Worm (Caenorhabditis elegans) whole organism, midembryonic: ENCODE data around the gene gcy-29.

ENCODE experiments used
- klf-2 ChIP-seq: fragments of 200-800 bp; sonication (Bioruptor generic); conservative IDR thresholded peaks from 2 replicates; pipeline ENCODE4 v1.3.6; 2022; ENCODE audit warnings: missing genetic modification reagents, missing genetic modification characterization, missing compliant biosample characterization
- med-1 ChIP-seq: sonication (generic microtip); optimal IDR thresholded peaks from 2 replicates; lab custom pipeline; 2017; ENCODE audit warnings: missing genetic modification characterization, mild to moderate bottlenecking, missing compliant biosample characterization, antibody characterized with exemption, missing genetic modification reagents; ENCODE audit not compliant: insufficient read depth
- ztf-23 ChIP-seq: fragments of 200-800 bp; sonication (Bioruptor generic); IDR thresholded peaks from 2 replicates; pipeline ENCODE4 v1.3.6; 2022; ENCODE audit warnings: missing genetic modification reagents, missing genetic modification characterization, missing compliant biosample characterization
- ztf-29 ChIP-seq: fragments of 200-800 bp; sonication (Bioruptor generic); IDR thresholded peaks from 2 replicates; pipeline ENCODE4 v1.3.6; 2022; ENCODE audit warnings: missing genetic modification reagents, missing genetic modification characterization, missing compliant biosample characterization

DNA sequence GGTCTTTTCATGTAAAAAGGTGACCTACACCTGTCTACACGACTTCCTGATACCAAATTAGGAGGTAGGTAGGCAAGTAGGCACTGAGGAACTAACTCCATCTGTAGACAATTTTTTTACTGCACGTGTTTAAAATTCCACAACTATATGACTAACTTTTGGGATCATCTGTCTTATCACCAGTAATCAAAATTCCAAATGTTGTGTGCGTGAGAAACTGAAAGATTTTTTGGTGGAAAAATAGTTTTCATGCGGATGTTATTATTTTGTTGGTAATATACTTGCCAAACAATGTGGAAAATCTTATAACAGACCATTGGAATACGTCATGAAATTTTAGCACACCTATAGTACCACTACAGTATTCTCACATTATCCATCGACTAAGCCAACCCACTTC, 37.4 kb downstream of the gcy-29 start, which contains the start of gene K10H10.13:
- TF ChIP-seq klf-2 (GFP tag; lab: Robert Waterston, UW): no peak
- no peak for TF ChIP-seq ztf-29
- TF ChIP-seq med-1: no peak
- TF ChIP-seq ztf-23 (GFP tag; lab: Robert Waterston, UW): no peak
